Worm (Caenorhabditis elegans) whole organism, midembryonic: ENCODE measurements around the gene M02B7.2.

Source experiments
- cog-1 ChIP-seq: sonication (generic microtip); optimal IDR thresholded peaks from 2 replicates; lab custom pipeline; 2016; ENCODE audit warnings: missing genetic modification characterization, missing compliant biosample characterization
- klf-2 ChIP-seq: fragments of 200-800 bp; sonication (Bioruptor generic); conservative IDR thresholded peaks from 2 replicates; pipeline ENCODE4 v1.3.6; 2022; ENCODE audit warnings: missing genetic modification reagents, missing genetic modification characterization, missing compliant biosample characterization
- med-1 ChIP-seq: sonication (generic microtip); optimal IDR thresholded peaks from 2 replicates; lab custom pipeline; 2017; ENCODE audit warnings: missing genetic modification characterization, mild to moderate bottlenecking, missing compliant biosample characterization, antibody characterized with exemption, missing genetic modification reagents; ENCODE audit not compliant: insufficient read depth
- ztf-29 ChIP-seq: fragments of 200-800 bp; sonication (Bioruptor generic); IDR thresholded peaks from 2 replicates; pipeline ENCODE4 v1.3.6; 2022; ENCODE audit warnings: missing genetic modification reagents, missing genetic modification characterization, missing compliant biosample characterization

ce11 chrIV:3783910-3784309, 19.5 kb upstream of the M02B7.2 start, which contains the start of gene glct-6:
- no peak for TF ChIP-seq med-1 (GFP tag; lab: Kevin White, UChicago)
- TF ChIP-seq ztf-29: no peak
- no peak for TF ChIP-seq cog-1 (tag; lab: Kevin White, UChicago)
- no peak for TF ChIP-seq klf-2 (GFP tag; lab: Robert Waterston, UW)
